Fruit fly (Drosophila melanogaster) whole organism, embryonic: ENCODE data around the gene Nak.

Experiments
- Atf-2 ChIP-seq: fragments of 200-800 bp; sonication (Bioruptor generic); optimal IDR thresholded peaks from 2 replicates; lab custom pipeline; 2016; ENCODE audit warnings: missing biosample characterization, missing genetic modification characterization
- CG14667 ChIP-seq: fragments of 200-800 bp; sonication (Bioruptor generic); IDR thresholded peaks from 2 replicates; pipeline ENCODE4 v1.3.6; 2022; ENCODE audit warnings: missing biosample characterization, missing genetic modification characterization
- CG15073 ChIP-seq: fragments of 200-800 bp; sonication (Bioruptor generic); optimal IDR thresholded peaks from 2 replicates; lab custom pipeline; 2016; ENCODE audit warnings: missing biosample characterization, missing genetic modification characterization
- CG2202 ChIP-seq: fragments of 200-800 bp; sonication (Bioruptor generic); optimal IDR thresholded peaks from 2 replicates; lab custom pipeline; 2018; ENCODE audit warnings: missing biosample characterization, mild to moderate bottlenecking, missing genetic modification characterization
- Deaf1 ChIP-seq: fragments of 200-800 bp; optimal IDR thresholded peaks from 3 replicates; lab custom pipeline; 2019; ENCODE audit warnings: missing biosample characterization, mild to moderate bottlenecking, missing genetic modification characterization, moderate library complexity
- Hr78 ChIP-seq, 2 experiments: fragments of 200-800 bp in 1 of 2; fragments of >200 bp in 1 of 2; sonication (Bioruptor generic) in 1 of 2; optimal IDR thresholded peaks; 2 replicates each; lab custom pipeline; 2017 to 2019; ENCODE audit warnings: missing biosample characterization in 2 of 2, missing genetic modification characterization in 2 of 2, mild to moderate bottlenecking in 1 of 2, moderate library complexity in 1 of 2
- Sox102F ChIP-seq: fragments of 200-800 bp; sonication (Bioruptor generic); optimal IDR thresholded peaks from 2 replicates; lab custom pipeline; 2018; ENCODE audit warnings: missing biosample characterization, mild to moderate bottlenecking, missing genetic modification characterization, moderate library complexity
- Spps ChIP-seq: fragments of 200-800 bp; sonication (Bioruptor generic); optimal IDR thresholded peaks from 2 replicates; lab custom pipeline; 2018; ENCODE audit warnings: missing biosample characterization, mild to moderate bottlenecking, missing genetic modification characterization
- zfh1 ChIP-seq: fragments of 200-800 bp; sonication (Bioruptor generic); IDR thresholded peaks from 3 replicates; pipeline ENCODE4 v1.3.6; 2022; ENCODE audit warnings: missing biosample characterization, missing genetic modification characterization

DNA sequence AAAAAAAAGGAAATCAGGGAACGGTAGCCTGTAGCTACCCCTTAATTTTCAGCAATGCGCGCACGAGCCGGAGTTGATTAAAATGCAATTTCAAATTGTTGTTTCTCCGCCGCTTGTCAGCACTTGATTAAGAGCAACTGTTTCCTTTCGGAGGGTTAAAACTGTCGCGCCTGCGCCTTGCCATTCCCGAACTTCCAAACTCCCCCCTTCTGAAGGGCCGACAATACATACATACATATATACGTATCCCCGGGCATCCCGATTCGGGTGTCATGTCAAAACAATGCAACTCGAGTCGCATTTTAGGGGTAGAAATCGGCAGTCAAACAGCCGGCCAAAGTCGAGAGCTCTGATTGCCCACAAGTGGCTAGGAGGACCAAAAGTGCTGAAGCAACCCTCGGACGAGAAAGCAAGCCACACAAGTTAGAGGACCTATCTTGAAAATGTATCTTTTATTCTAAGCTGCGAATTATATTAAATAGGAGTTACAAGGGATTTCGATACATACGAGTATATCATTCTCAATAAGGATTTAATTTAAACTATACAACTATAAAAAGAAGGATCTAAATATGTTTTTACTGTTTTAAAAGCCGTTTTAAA lies 43.8 kb downstream of the Nak start:
- TF ChIP-seq Sox102F (GFP tag; lab: Kevin White, UChicago), result no peak
- no peak for TF ChIP-seq Atf-2 (GFP tag; lab: Kevin White, UChicago)
- no peak for TF ChIP-seq zfh1 (GFP tag; lab: Robert Waterston, UW)
- no peak for TF ChIP-seq Deaf1 (tag; lab: Kevin White, UChicago)
- TF ChIP-seq CG14667 (GFP tag; lab: Robert Waterston, UW), result no peak
- TF ChIP-seq Spps (tag; lab: Kevin White, UChicago), result no peak
- TF ChIP-seq Hr78 (GFP tag; optimal IDR thresholded peaks at IDR 0.05; lab: Kevin White, UChicago), result no peak
- TF ChIP-seq CG2202 (tag; lab: Kevin White, UChicago), result no peak
- TF ChIP-seq CG15073 (GFP tag; lab: Kevin White, UChicago), result no peak
